Worm (Caenorhabditis elegans): ENCODE measurements around the gene rtfo-1.

- TF ChIP-seq nhr-6 (tag; optimal IDR thresholded peaks at IDR 0.05) (no peak), snpc-4 (tag; optimal IDR thresholded peaks at IDR 0.05) (peak; percentile 37), unc-62 (GFP tag; optimal IDR thresholded peaks at IDR 0.05) (no peak), C34F6.9 (tag; optimal IDR thresholded peaks at IDR 0.05) (peak; percentile 82), nhr-237 (tag; optimal IDR thresholded peaks at IDR 0.05) (no peak), blmp-1 (tag; optimal IDR thresholded peaks at IDR 0.05; ENCODE audit: insufficient read depth) (peak; percentile 38), mdl-1 (tag; optimal IDR thresholded peaks at IDR 0.05) (no peak), sma-3 (GFP tag; optimal IDR thresholded peaks at IDR 0.05) (peak; percentile 71), lin-39 (tag; optimal IDR thresholded peaks at IDR 0.05) (no peak), nhr-11 (tag; optimal IDR thresholded peaks at IDR 0.05) (no peak), ztf-11 (tag; optimal IDR thresholded peaks at IDR 0.05) (no peak), R02D3.7 (tag; optimal IDR thresholded peaks at IDR 0.05) (no peak), ceh-16 (tag; optimal IDR thresholded peaks at IDR 0.05) (peak; percentile 11), fos-1 (tag; optimal IDR thresholded peaks at IDR 0.05) (peak; percentile 44)
Observed at ce11 chrV:9544176-9544632, 38.2 kb downstream of the rtfo-1 start, which contains the start of gene mdf-1.
